Worm (Caenorhabditis elegans): Measurements from ENCODE around the gene hmt-1.

ce11 chrIII:11046549-11046948, 53.2 kb downstream of the hmt-1 start:
- TF ChIP-seq nhr-20 (tag; optimal IDR thresholded peaks at IDR 0.05) (no peak), unc-62 (GFP tag; optimal IDR thresholded peaks at IDR 0.05) (no peak)

All from whole organism, L1 larva.